Fruit fly (Drosophila melanogaster) whole organism, wandering third instar larva: ENCODE results near the gene CG13978.

Experiments used
- Abd-B ChIP-seq: fragments of >200 bp; optimal IDR thresholded peaks from 2 replicates; lab custom pipeline; 2017; ENCODE audit warnings: missing biosample characterization, missing genetic modification characterization
- CG32264 ChIP-seq: fragments of 200-800 bp; sonication (Bioruptor generic); optimal IDR thresholded peaks from 2 replicates; lab custom pipeline; 2016; ENCODE audit warnings: missing biosample characterization, missing genetic modification characterization
- CG9705 ChIP-seq: fragments of 200-800 bp; sonication (Bioruptor generic); optimal IDR thresholded peaks from 2 replicates; lab custom pipeline; 2018; ENCODE audit warnings: missing biosample characterization, mild to moderate bottlenecking, missing genetic modification characterization
- CrebA ChIP-seq: fragments of 200-800 bp; sonication (Bioruptor generic); optimal IDR thresholded peaks from 2 replicates; lab custom pipeline; 2016; ENCODE audit warnings: missing biosample characterization, mild to moderate bottlenecking, missing genetic modification characterization, borderline replicate concordance
- Dfd ChIP-seq: fragments of >200 bp; optimal IDR thresholded peaks from 2 replicates; lab custom pipeline; 2017; ENCODE audit warnings: missing biosample characterization, missing genetic modification characterization
- Dif ChIP-seq: fragments of 200-275, 200-300 bp; sonication (Bioruptor generic); optimal IDR thresholded peaks from 2 replicates; lab custom pipeline; 2018; ENCODE audit warnings: missing biosample characterization, missing genetic modification characterization; ENCODE audit not compliant: partially characterized antibody
- GATAd ChIP-seq: sonication (Bioruptor generic); optimal IDR thresholded peaks from 2 replicates; lab custom pipeline; 2016; ENCODE audit warnings: missing biosample characterization, missing genetic modification characterization
- HLH106 ChIP-seq: fragments of 200-800 bp; optimal IDR thresholded peaks from 3 replicates; lab custom pipeline; 2019; ENCODE audit warnings: missing biosample characterization, mild to moderate bottlenecking, missing genetic modification characterization, moderate library complexity
- Hnf4 ChIP-seq: fragments of 200-800 bp; sonication (Bioruptor generic); optimal IDR thresholded peaks from 2 replicates; lab custom pipeline; 2016; ENCODE audit warnings: missing biosample characterization, mild to moderate bottlenecking, missing genetic modification characterization
- Hr78 ChIP-seq: fragments of >200 bp; optimal IDR thresholded peaks from 2 replicates; lab custom pipeline; 2017; ENCODE audit warnings: missing biosample characterization, missing genetic modification characterization
- Hr83 ChIP-seq: fragments of 200-300 bp; sonication (Bioruptor generic); optimal IDR thresholded peaks from 2 replicates; lab custom pipeline; 2016; ENCODE audit warnings: missing biosample characterization, mild to moderate bottlenecking, missing genetic modification characterization, moderate library complexity; ENCODE audit not compliant: poor library complexity, severe bottlenecking
- Jra ChIP-seq: sonication (Bioruptor generic); optimal IDR thresholded peaks from 2 replicates; lab custom pipeline; 2016; ENCODE audit warnings: missing biosample characterization, missing genetic modification characterization
- Mio ChIP-seq: sonication (Bioruptor generic); optimal IDR thresholded peaks from 2 replicates; lab custom pipeline; 2016; ENCODE audit warnings: missing biosample characterization, missing genetic modification characterization
- Myc ChIP-seq: fragments of >200 bp; optimal IDR thresholded peaks from 2 replicates; lab custom pipeline; 2017
- N ChIP-seq: fragments of >200 bp; optimal IDR thresholded peaks from 2 replicates; lab custom pipeline; 2018; ENCODE audit warnings: missing biosample characterization, missing external identifiers, missing genetic modification characterization
- OdsH ChIP-seq: fragments of 200-800 bp; sonication (Bioruptor generic); optimal IDR thresholded peaks from 2 replicates; lab custom pipeline; 2016; ENCODE audit warnings: missing biosample characterization, mild to moderate bottlenecking, missing genetic modification characterization
- Vsx2 ChIP-seq: fragments of 200-300, 225-300 bp; sonication (Bioruptor generic); optimal IDR thresholded peaks from 2 replicates; lab custom pipeline; 2018; ENCODE audit warnings: missing biosample characterization, missing genetic modification characterization; ENCODE audit not compliant: partially characterized antibody
- br ChIP-seq: fragments of 200-800 bp; sonication (Bioruptor generic); optimal IDR thresholded peaks from 2 replicates; lab custom pipeline; 2016; ENCODE audit warnings: missing biosample characterization, missing genetic modification characterization
- brk ChIP-seq: fragments of 200-800 bp; sonication (Bioruptor generic); optimal IDR thresholded peaks from 2 replicates; lab custom pipeline; 2016; ENCODE audit warnings: missing biosample characterization, mild to moderate bottlenecking, missing genetic modification characterization
- dl ChIP-seq, 2 experiments: fragments of 175-275, 200-275 bp in 1 of 2; fragments of 200-275 bp in 1 of 2; sonication (Bioruptor generic); optimal IDR thresholded peaks; lab custom pipeline; 2018; ENCODE audit warnings: mild to moderate bottlenecking in 2 of 2, missing biosample characterization in 2 of 2, missing genetic modification characterization in 2 of 2, moderate library complexity in 2 of 2; ENCODE audit not compliant: partially characterized antibody in 2 of 2, insufficient read depth in 1 of 2
- dmrt93B ChIP-seq: fragments of 200-800 bp; sonication (Bioruptor generic); optimal IDR thresholded peaks from 2 replicates; lab custom pipeline; 2018; ENCODE audit warnings: missing biosample characterization, mild to moderate bottlenecking, missing genetic modification characterization
- dsf ChIP-seq: sonication (Bioruptor generic); optimal IDR thresholded peaks from 2 replicates; lab custom pipeline; 2016; ENCODE audit warnings: missing biosample characterization, missing genetic modification characterization, borderline replicate concordance
- ey ChIP-seq: fragments of 200-800 bp; sonication (Bioruptor generic); optimal IDR thresholded peaks from 2 replicates; lab custom pipeline; 2016; ENCODE audit warnings: missing biosample characterization, missing genetic modification characterization
- foxo ChIP-seq, 2 experiments: fragments of 200-800 bp; sonication (Bioruptor generic); optimal IDR thresholded peaks; 2 replicates in 1 of 2; 3 replicates in 1 of 2; lab custom pipeline; 2016 to 2017; ENCODE audit warnings: missing biosample characterization in 2 of 2, missing genetic modification characterization in 2 of 2
- fru ChIP-seq: fragments of 200-800 bp; sonication (Bioruptor generic); optimal IDR thresholded peaks from 3 replicates; lab custom pipeline; 2016; ENCODE audit warnings: missing biosample characterization, mild to moderate bottlenecking, missing genetic modification characterization
- jim ChIP-seq: fragments of 175-275, 200-325 bp; sonication (Bioruptor generic); optimal IDR thresholded peaks from 2 replicates; lab custom pipeline; 2016; ENCODE audit warnings: missing biosample characterization, mild to moderate bottlenecking, missing genetic modification characterization
- lola ChIP-seq: fragments of >200 bp; optimal IDR thresholded peaks from 2 replicates; lab custom pipeline; 2017; ENCODE audit warnings: missing biosample characterization, missing genetic modification characterization
- pan ChIP-seq: fragments of >200 bp; optimal IDR thresholded peaks from 2 replicates; lab custom pipeline; 2017
- psq ChIP-seq: fragments of 200-800 bp; sonication (Bioruptor generic); optimal IDR thresholded peaks from 3 replicates; lab custom pipeline; 2017; ENCODE audit warnings: missing biosample characterization, mild to moderate bottlenecking, missing genetic modification characterization, moderate library complexity
- rgr ChIP-seq: fragments of 200-800 bp; sonication (Bioruptor generic); optimal IDR thresholded peaks from 3 replicates; lab custom pipeline; 2016; ENCODE audit warnings: missing biosample characterization, mild to moderate bottlenecking, missing genetic modification characterization
- sage ChIP-seq: fragments of 200-800 bp; sonication (Bioruptor generic); optimal IDR thresholded peaks from 2 replicates; lab custom pipeline; 2016; ENCODE audit warnings: missing biosample characterization, mild to moderate bottlenecking, missing genetic modification characterization
- sv ChIP-seq: fragments of 200-800 bp; sonication (Bioruptor generic); optimal IDR thresholded peaks from 3 replicates; lab custom pipeline; 2016; ENCODE audit warnings: missing biosample characterization, missing genetic modification characterization
- tai ChIP-seq: sonication (Bioruptor generic); optimal IDR thresholded peaks from 2 replicates; lab custom pipeline; 2016; ENCODE audit warnings: missing biosample characterization, missing genetic modification characterization
- usp ChIP-seq: fragments of >200 bp; optimal IDR thresholded peaks from 2 replicates; lab custom pipeline; 2017; ENCODE audit warnings: missing biosample characterization, missing genetic modification characterization
- woc ChIP-seq: sonication (Bioruptor generic); optimal IDR thresholded peaks from 2 replicates; lab custom pipeline; 2016; ENCODE audit warnings: missing biosample characterization, mild to moderate bottlenecking, missing genetic modification characterization

CG13978 gene

DNA sequence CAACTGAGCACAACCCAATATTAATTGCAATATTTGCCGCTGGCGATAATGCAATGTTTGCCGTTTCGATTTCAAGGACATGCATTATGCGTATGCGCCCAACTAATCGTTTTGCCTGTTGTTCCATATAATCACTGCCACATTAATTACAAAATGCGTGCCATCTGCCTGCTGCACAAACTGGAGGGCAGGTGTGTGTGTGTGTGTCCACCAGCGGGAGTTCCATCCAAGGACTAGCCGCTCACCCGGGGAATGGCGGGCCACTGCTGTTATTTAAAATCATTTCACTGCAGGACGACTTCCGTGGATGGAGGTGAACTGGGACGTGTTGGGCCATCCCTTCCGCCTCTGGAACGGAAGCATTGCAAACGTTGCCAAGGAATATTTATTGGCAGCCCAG lies 18.7 kb upstream of the CG13978 start:
- TF ChIP-seq sage (GFP tag; lab: Kevin White, UChicago) (no peak), Hr83 (GFP tag; lab: Kevin White, UChicago) (no peak), CrebA (GFP tag; lab: Kevin White, UChicago) (no peak)

DNA sequence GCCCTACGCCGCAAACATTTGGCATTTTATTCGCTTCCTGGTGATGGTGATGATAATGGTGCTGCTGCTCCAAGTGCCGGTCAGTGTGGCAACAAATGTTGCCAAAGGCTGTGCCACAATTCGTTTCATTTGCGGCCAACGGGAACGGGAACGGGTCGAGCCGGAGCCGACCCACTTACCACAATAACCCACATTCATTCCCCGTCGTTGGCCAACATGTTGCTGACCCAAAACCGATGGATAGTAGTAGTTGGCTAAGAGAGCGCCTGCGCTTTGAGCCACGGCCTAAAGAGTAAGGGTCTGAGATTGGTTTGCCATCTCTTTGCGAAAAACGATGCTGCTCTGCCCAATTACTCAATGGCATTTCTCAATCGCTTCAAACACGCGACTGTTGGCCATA lies 1.1 kb upstream of the CG13978 start:
- no peak for TF ChIP-seq Dfd
- no peak for TF ChIP-seq fru (GFP tag; lab: Kevin White, UChicago)
- no peak for TF ChIP-seq rgr (GFP tag; lab: Kevin White, UChicago)
- TF ChIP-seq HLH106 (tag; lab: Kevin White, UChicago): no peak
- TF ChIP-seq usp (GFP tag; lab: Kevin White, UChicago): no peak
- TF ChIP-seq Vsx2: no peak
- no peak for TF ChIP-seq ey (GFP tag; lab: Kevin White, UChicago)
- TF ChIP-seq lola (GFP tag; lab: Kevin White, UChicago): no peak
- no peak for TF ChIP-seq sv

- TF ChIP-seq Dif (GFP tag; lab: Kevin White, UChicago) (no peak), dl (GFP tag; optimal IDR thresholded peaks at IDR 0.05; lab: Kevin White, UChicago; ENCODE audit: insufficient read depth in 1 of 2, partially characterized antibody in 2 of 2) (no peak), foxo (GFP tag; optimal IDR thresholded peaks at IDR 0.05; lab: Kevin White, UChicago) (no peak), HLH106 (tag; lab: Kevin White, UChicago) (no peak), N (GFP tag; lab: Kevin White, UChicago) (no peak), Jra (GFP tag; lab: Kevin White, UChicago) (no peak), sage (GFP tag; lab: Kevin White, UChicago) (no peak), psq (no peak), Hr78 (GFP tag; lab: Kevin White, UChicago) (no peak), dmrt93B (GFP tag; lab: Kevin White, UChicago) (no peak), br (no peak), Mio (GFP tag; lab: Kevin White, UChicago) (no peak), Abd-B (GFP tag; lab: Kevin White, UChicago) (no peak)
- TF ChIP-seq, all 38 proteins: peak for 0
These were observed 13.5 kb downstream of the CG13978 start for dm6 chr3R:27477507-27477906.

- TF ChIP-seq brk (GFP tag; lab: Kevin White, UChicago) (no peak), dl (GFP tag; optimal IDR thresholded peaks at IDR 0.05; lab: Kevin White, UChicago; ENCODE audit: insufficient read depth in 1 of 2, partially characterized antibody in 2 of 2) (no peak), Hr83 (GFP tag; lab: Kevin White, UChicago) (no peak), usp (GFP tag; lab: Kevin White, UChicago) (no peak), woc (GFP tag; lab: Kevin White, UChicago) (no peak), Dfd (no peak), Dif (GFP tag; lab: Kevin White, UChicago) (no peak), rgr (GFP tag; lab: Kevin White, UChicago) (no peak), GATAd (GFP tag; lab: Kevin White, UChicago) (no peak), ey (GFP tag; lab: Kevin White, UChicago) (no peak), tai (GFP tag; lab: Kevin White, UChicago) (no peak), sage (GFP tag; lab: Kevin White, UChicago) (no peak), br (no peak), Hr78 (GFP tag; lab: Kevin White, UChicago) (no peak), foxo (GFP tag; optimal IDR thresholded peaks at IDR 0.05; lab: Kevin White, UChicago) (no peak), Hnf4 (GFP tag; lab: Kevin White, UChicago) (no peak), Mio (GFP tag; lab: Kevin White, UChicago) (no peak), pan (lab: Kevin White, UChicago) (no peak), dsf (GFP tag; lab: Kevin White, UChicago) (no peak), Myc (lab: Kevin White, UChicago) (no peak)
These were observed 14.4 kb downstream of the CG13978 start, which contains the start of gene Cyp6a18 for dm6 chr3R:27478375-27478774. Cyp6a18 (plus strand) TSS chr3R:27478675.

dm6 chr3R:27487627-27488026 lies 23.6 kb downstream of the CG13978 start, which contains the start of gene Gr98a:
Gr98a (plus strand) TSS chr3R:27487927.
- TF ChIP-seq dl (GFP tag; optimal IDR thresholded peaks at IDR 0.05; lab: Kevin White, UChicago; ENCODE audit: insufficient read depth in 1 of 2, partially characterized antibody in 2 of 2) (no peak), HLH106 (tag; lab: Kevin White, UChicago) (no peak), jim (GFP tag; lab: Kevin White, UChicago) (no peak), usp (GFP tag; lab: Kevin White, UChicago) (no peak), CG32264 (GFP tag; lab: Kevin White, UChicago) (no peak), Myc (lab: Kevin White, UChicago) (no peak), Jra (GFP tag; lab: Kevin White, UChicago) (no peak), CG9705 (GFP tag; lab: Kevin White, UChicago) (no peak), Hr78 (GFP tag; lab: Kevin White, UChicago) (no peak), Abd-B (GFP tag; lab: Kevin White, UChicago) (no peak), tai (GFP tag; lab: Kevin White, UChicago) (no peak), Dif (GFP tag; lab: Kevin White, UChicago) (no peak), OdsH (GFP tag; lab: Kevin White, UChicago) (no peak), dsf (GFP tag; lab: Kevin White, UChicago) (no peak), CrebA (GFP tag; lab: Kevin White, UChicago) (no peak)
